Fruit fly (Drosophila melanogaster) whole organism, prepupa: ENCODE data around the gene Hyls1.

Source experiments
- CG10631 ChIP-seq: fragments of 200-800 bp; sonication (Bioruptor generic); optimal IDR thresholded peaks from 2 replicates; lab custom pipeline; 2016; ENCODE audit warnings: missing biosample characterization, missing genetic modification characterization
- CG11294 ChIP-seq: fragments of 200-800 bp; sonication (Bioruptor generic); IDR thresholded peaks from 2 replicates; pipeline ENCODE4 v1.3.6; 2022; ENCODE audit warnings: missing biosample characterization, missing genetic modification characterization
- CG11902 ChIP-seq: fragments of 200-800 bp; sonication (Bioruptor generic); optimal IDR thresholded peaks from 3 replicates; lab custom pipeline; 2016; ENCODE audit warnings: missing biosample characterization, missing genetic modification characterization
- CG15336 ChIP-seq: fragments of 200-800 bp; sonication (Bioruptor generic); IDR thresholded peaks from 2 replicates; pipeline ENCODE4 v1.3.6; 2022; ENCODE audit warnings: missing biosample characterization, missing genetic modification characterization
- CG1621 ChIP-seq: fragments of 200-800 bp; sonication (Bioruptor generic); optimal IDR thresholded peaks from 3 replicates; lab custom pipeline; 2018; ENCODE audit warnings: missing biosample characterization, mild to moderate bottlenecking, missing genetic modification characterization
- CG16779 ChIP-seq: fragments of 200-800 bp; sonication (Bioruptor generic); optimal IDR thresholded peaks from 3 replicates; lab custom pipeline; 2017; ENCODE audit warnings: missing biosample characterization, mild to moderate bottlenecking, missing genetic modification characterization
- CG3032 ChIP-seq: fragments of 200-800 bp; optimal IDR thresholded peaks from 2 replicates; lab custom pipeline; 2019; ENCODE audit warnings: missing biosample characterization, mild to moderate bottlenecking, missing genetic modification characterization, moderate library complexity
- CG31627 ChIP-seq: fragments of 200-800 bp; sonication (Bioruptor generic); optimal IDR thresholded peaks from 3 replicates; lab custom pipeline; 2016; ENCODE audit warnings: missing biosample characterization, missing genetic modification characterization
- CG34406 ChIP-seq: fragments of 200-800 bp; sonication (Bioruptor generic); optimal IDR thresholded peaks from 3 replicates; lab custom pipeline; 2016; ENCODE audit warnings: missing biosample characterization, missing genetic modification characterization
- CG4318 ChIP-seq: fragments of 200-800 bp; sonication (Bioruptor generic); optimal IDR thresholded peaks from 3 replicates; lab custom pipeline; 2017; ENCODE audit warnings: missing biosample characterization, mild to moderate bottlenecking, missing genetic modification characterization
- CG6163 ChIP-seq: fragments of 200-800 bp; sonication (Bioruptor generic); IDR thresholded peaks from 3 replicates; pipeline ENCODE4 v1.3.6; 2022; ENCODE audit warnings: missing biosample characterization, missing genetic modification characterization
- CG6276 ChIP-seq: fragments of 200-800 bp; sonication (Bioruptor generic); optimal IDR thresholded peaks from 2 replicates; lab custom pipeline; 2017; ENCODE audit warnings: missing biosample characterization, mild to moderate bottlenecking, missing genetic modification characterization
- CG6792 ChIP-seq: fragments of 200-800 bp; sonication (Bioruptor generic); optimal IDR thresholded peaks from 3 replicates; lab custom pipeline; 2016; ENCODE audit warnings: missing biosample characterization, missing genetic modification characterization
- CG6808 ChIP-seq: fragments of 200-800 bp; sonication (Bioruptor generic); optimal IDR thresholded peaks from 3 replicates; lab custom pipeline; 2017; ENCODE audit warnings: missing biosample characterization, missing genetic modification characterization, mild to moderate bottlenecking, moderate library complexity, missing genetic modification reagents
- CG6854 ChIP-seq: fragments of 200-800 bp; sonication (Bioruptor generic); optimal IDR thresholded peaks from 2 replicates; lab custom pipeline; 2017; ENCODE audit warnings: missing biosample characterization, mild to moderate bottlenecking, missing genetic modification characterization
- CG8119 ChIP-seq: fragments of 200-800 bp; sonication (Bioruptor generic); IDR thresholded peaks from 3 replicates; pipeline ENCODE4 v1.3.6; 2022; ENCODE audit warnings: missing biosample characterization, missing genetic modification characterization
- CG8632 ChIP-seq: fragments of 200-800 bp; sonication (Bioruptor generic); optimal IDR thresholded peaks from 3 replicates; lab custom pipeline; 2016; ENCODE audit warnings: missing biosample characterization, missing genetic modification characterization
- Eip75B ChIP-seq: fragments of 200-800 bp; sonication (Bioruptor generic); optimal IDR thresholded peaks from 3 replicates; lab custom pipeline; 2016; ENCODE audit warnings: missing biosample characterization, missing genetic modification characterization
- Eip78C ChIP-seq: fragments of 200-800 bp; sonication (Bioruptor generic); peaks from one replicate; lab custom pipeline; 2016; ENCODE audit warnings: missing biosample characterization, missing genetic modification characterization
- Eip93F ChIP-seq: fragments of 200-800 bp; sonication (Bioruptor generic); optimal IDR thresholded peaks from 2 replicates; lab custom pipeline; 2016; ENCODE audit warnings: missing biosample characterization, mild to moderate bottlenecking, missing genetic modification characterization
- Gug ChIP-seq: fragments of 200-800 bp; sonication (Bioruptor generic); IDR thresholded peaks from 2 replicates; pipeline ENCODE4 v1.3.6; 2022; ENCODE audit warnings: missing biosample characterization, missing genetic modification characterization
- Hr38 ChIP-seq: sonication (Bioruptor generic); optimal IDR thresholded peaks from 2 replicates; lab custom pipeline; 2016; ENCODE audit warnings: missing biosample characterization, missing genetic modification characterization
- Lpt ChIP-seq: fragments of 200-800 bp; sonication (Bioruptor generic); optimal IDR thresholded peaks from 3 replicates; lab custom pipeline; 2016; ENCODE audit warnings: missing biosample characterization, missing genetic modification characterization
- Met ChIP-seq: fragments of 200-800 bp; sonication (Bioruptor generic); optimal IDR thresholded peaks from 3 replicates; lab custom pipeline; 2016; ENCODE audit warnings: missing biosample characterization, missing genetic modification characterization
- OdsH ChIP-seq: fragments of 200-800 bp; sonication (Bioruptor generic); optimal IDR thresholded peaks from 3 replicates; lab custom pipeline; 2016; ENCODE audit warnings: missing biosample characterization, missing genetic modification characterization
- Smox ChIP-seq: fragments of 200-800 bp; sonication (Bioruptor generic); optimal IDR thresholded peaks from 3 replicates; lab custom pipeline; 2016; ENCODE audit warnings: missing biosample characterization, missing genetic modification characterization
- Sox102F ChIP-seq: fragments of 200-800 bp; sonication (Bioruptor generic); optimal IDR thresholded peaks from 2 replicates; lab custom pipeline; 2016; ENCODE audit warnings: missing biosample characterization, mild to moderate bottlenecking, missing genetic modification characterization
- Sox14 ChIP-seq: fragments of 200-800 bp; sonication (Bioruptor generic); optimal IDR thresholded peaks from 3 replicates; lab custom pipeline; 2016; ENCODE audit warnings: missing biosample characterization, missing genetic modification characterization
- Sox15 ChIP-seq: fragments of 200-800 bp; sonication (Bioruptor generic); optimal IDR thresholded peaks from 3 replicates; lab custom pipeline; 2016; ENCODE audit warnings: missing biosample characterization, missing genetic modification characterization
- achi ChIP-seq: fragments of 200-800 bp; sonication (Bioruptor generic); optimal IDR thresholded peaks from 3 replicates; lab custom pipeline; 2016; ENCODE audit warnings: missing biosample characterization, missing genetic modification characterization
- acj6 ChIP-seq: fragments of 200-800 bp; sonication (Bioruptor generic); optimal IDR thresholded peaks from 3 replicates; lab custom pipeline; 2016; ENCODE audit warnings: missing biosample characterization, missing genetic modification characterization
- cyc ChIP-seq: fragments of 200-800 bp; sonication (Bioruptor generic); optimal IDR thresholded peaks from 3 replicates; lab custom pipeline; 2016; ENCODE audit warnings: missing biosample characterization, missing genetic modification characterization
- dac ChIP-seq: fragments of 200-800 bp; sonication (Bioruptor generic); optimal IDR thresholded peaks from 2 replicates; lab custom pipeline; 2017; ENCODE audit warnings: missing biosample characterization, mild to moderate bottlenecking, missing genetic modification characterization
- dsx ChIP-seq: fragments of 200-800 bp; optimal IDR thresholded peaks from 3 replicates; lab custom pipeline; 2019; ENCODE audit warnings: missing biosample characterization, mild to moderate bottlenecking, missing genetic modification characterization, moderate library complexity; ENCODE audit not compliant: poor library complexity, severe bottlenecking
- eg ChIP-seq: fragments of 200-800 bp; sonication (Bioruptor generic); IDR thresholded peaks from 3 replicates; pipeline ENCODE4 v1.3.6; 2022; ENCODE audit warnings: missing biosample characterization, missing genetic modification characterization
- esn ChIP-seq: fragments of 200-800 bp; sonication (Bioruptor generic); optimal IDR thresholded peaks from 2 replicates; lab custom pipeline; 2016; ENCODE audit warnings: missing biosample characterization, mild to moderate bottlenecking, missing genetic modification characterization, moderate library complexity
- fd59A ChIP-seq: fragments of 200-800 bp; sonication (Bioruptor generic); optimal IDR thresholded peaks from 2 replicates; lab custom pipeline; 2017; ENCODE audit warnings: missing biosample characterization, mild to moderate bottlenecking, missing genetic modification characterization, missing genetic modification reagents
- fd85E ChIP-seq: fragments of 200-800 bp; sonication (Bioruptor generic); optimal IDR thresholded peaks from 3 replicates; lab custom pipeline; 2016; ENCODE audit warnings: missing biosample characterization, missing genetic modification characterization
- fkh ChIP-seq: fragments of 200-800 bp; sonication (Bioruptor generic); optimal IDR thresholded peaks from 3 replicates; lab custom pipeline; 2017; ENCODE audit warnings: missing biosample characterization, mild to moderate bottlenecking, missing genetic modification characterization, moderate library complexity
- lz ChIP-seq: fragments of 200-800 bp; sonication (Bioruptor generic); optimal IDR thresholded peaks from 3 replicates; lab custom pipeline; 2016; ENCODE audit warnings: missing biosample characterization, missing genetic modification characterization
- net ChIP-seq: fragments of 200-800 bp; sonication (Bioruptor generic); optimal IDR thresholded peaks from 3 replicates; lab custom pipeline; 2016; ENCODE audit warnings: missing biosample characterization, missing genetic modification characterization
- salr ChIP-seq, 2 experiments: fragments of 200-800 bp; sonication (Bioruptor generic); optimal IDR thresholded peaks; 3 replicates each; lab custom pipeline; 2016 to 2018; ENCODE audit warnings: missing biosample characterization in 2 of 2, missing genetic modification characterization in 2 of 2, mild to moderate bottlenecking in 1 of 2
- topi ChIP-seq: fragments of 200-800 bp; sonication (Bioruptor generic); optimal IDR thresholded peaks from 3 replicates; lab custom pipeline; 2016; ENCODE audit warnings: missing biosample characterization, missing genetic modification characterization

Hyls1 gene

DNA sequence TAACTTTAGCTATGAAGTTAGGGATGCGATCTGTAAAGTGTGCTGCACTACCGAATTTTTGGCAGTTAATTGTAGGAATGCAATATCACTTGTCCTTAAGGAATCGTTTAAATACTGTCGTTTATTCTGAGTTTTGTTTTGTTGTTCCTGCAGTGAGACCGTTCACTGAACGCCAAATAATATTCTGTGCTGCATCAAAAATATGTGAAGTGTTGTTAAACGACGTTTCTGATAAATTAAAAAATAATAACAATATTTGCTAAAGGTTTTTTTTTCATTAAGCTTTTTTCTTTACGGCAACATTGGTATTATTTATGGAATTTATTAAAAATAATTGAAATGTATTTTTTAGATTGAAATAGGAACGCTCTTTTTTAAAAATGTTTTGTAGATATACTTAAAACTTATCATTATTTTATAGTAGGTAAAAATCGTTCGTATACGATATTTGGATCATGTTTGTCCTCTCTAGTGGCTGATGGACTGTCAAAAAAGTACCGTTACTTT lies 49.6 kb downstream of the Hyls1 start, which contains the start of gene GMF:
TSS of gene GMF (minus strand) at position 182 of the 507 bp plus-strand sequence.
- TF ChIP-seq CG4318 = no peak
- TF ChIP-seq Eip78C (GFP tag; lab: Kevin White, UChicago) = peak; percentile 61
- TF ChIP-seq CG31627 = no peak
- TF ChIP-seq CG11902 (GFP tag; lab: Kevin White, UChicago) = no peak
- TF ChIP-seq eg (GFP tag; lab: Robert Waterston, UW) = no peak
- no peak for TF ChIP-seq fd85E (GFP tag; lab: Kevin White, UChicago)
- no peak for TF ChIP-seq dac
- no peak for TF ChIP-seq Hr38
- TF ChIP-seq CG6792 (GFP tag; lab: Kevin White, UChicago) = no peak
- peak; percentile 38 for TF ChIP-seq fkh (GFP tag; lab: Kevin White, UChicago)
- TF ChIP-seq CG8119 = no peak
- no peak for TF ChIP-seq Gug
- no peak for TF ChIP-seq Sox15 (GFP tag; lab: Kevin White, UChicago)
- TF ChIP-seq CG11294 (GFP tag; lab: Robert Waterston, UW) = no peak
- TF ChIP-seq net (GFP tag; lab: Kevin White, UChicago) = no peak
- no peak for TF ChIP-seq CG6276
- no peak for TF ChIP-seq Lpt (GFP tag; lab: Kevin White, UChicago)
- TF ChIP-seq CG8632 (GFP tag; lab: Kevin White, UChicago) = no peak
- peak; percentile 37 for TF ChIP-seq topi (GFP tag; lab: Kevin White, UChicago)
- no peak for TF ChIP-seq CG6808
- no peak for TF ChIP-seq CG34406
- peak; percentile 49 for TF ChIP-seq lz
- TF ChIP-seq cyc (GFP tag; lab: Kevin White, UChicago) = peak; percentile 22
- no peak for TF ChIP-seq CG15336
- TF ChIP-seq CG1621 = no peak
- peak; percentile 41 for TF ChIP-seq Sox14
- no peak for TF ChIP-seq OdsH (GFP tag; lab: Kevin White, UChicago)
- no peak for TF ChIP-seq Met
- no peak for TF ChIP-seq Smox
- no peak for TF ChIP-seq CG6163 (GFP tag; lab: Robert Waterston, UW)
- TF ChIP-seq achi (GFP tag; lab: Kevin White, UChicago) = no peak
- TF ChIP-seq Sox102F = no peak
- no peak for TF ChIP-seq CG3032 (tag; lab: Kevin White, UChicago)
- TF ChIP-seq CG10631 (GFP tag; lab: Kevin White, UChicago) = peak; percentile 38
- TF ChIP-seq fd59A (GFP tag; lab: Kevin White, UChicago) = no peak
- peak; percentile 55 for TF ChIP-seq esn (GFP tag; lab: Kevin White, UChicago)
- no peak for TF ChIP-seq dsx (GFP tag; lab: Kevin White, UChicago)
- no peak for TF ChIP-seq Eip75B (GFP tag; lab: Kevin White, UChicago)
- no peak for TF ChIP-seq acj6 (GFP tag; lab: Kevin White, UChicago)
- no peak for TF ChIP-seq CG6854
- TF ChIP-seq salr (GFP tag; optimal IDR thresholded peaks at IDR 0.05; lab: Kevin White, UChicago) = no peak
- no peak for TF ChIP-seq Eip93F (GFP tag; lab: Kevin White, UChicago)
- TF ChIP-seq CG16779 (tag; lab: Kevin White, UChicago) = no peak
- TF ChIP-seq, all 60 proteins: peak for 8
